Fruit fly (Drosophila melanogaster) whole organism, embryonic: ENCODE results near the gene witty.

Experiments used
- Bgb ChIP-seq: fragments of 200-800 bp; sonication (Bioruptor generic); IDR thresholded peaks from 2 replicates; pipeline ENCODE4 v1.3.6; 2022; ENCODE audit warnings: missing biosample characterization, missing genetic modification characterization; ENCODE audit not compliant: partially characterized antibody
- CG10431 ChIP-seq: fragments of 200-800 bp; sonication (Bioruptor generic); optimal IDR thresholded peaks from 3 replicates; lab custom pipeline; 2018; ENCODE audit warnings: missing biosample characterization, mild to moderate bottlenecking, missing genetic modification characterization
- CG10543 ChIP-seq: fragments of 200-800 bp; sonication (Bioruptor generic); optimal IDR thresholded peaks from 3 replicates; lab custom pipeline; 2017; ENCODE audit warnings: missing biosample characterization, mild to moderate bottlenecking, missing genetic modification characterization, moderate library complexity
- CG11398 ChIP-seq: fragments of 200-800 bp; sonication (Bioruptor generic); optimal IDR thresholded peaks from 2 replicates; lab custom pipeline; 2016; ENCODE audit warnings: missing biosample characterization, missing genetic modification characterization
- CG12219 ChIP-seq: fragments of 200-800 bp; sonication (Bioruptor generic); optimal IDR thresholded peaks from 3 replicates; lab custom pipeline; 2018; ENCODE audit warnings: missing biosample characterization, mild to moderate bottlenecking, missing genetic modification characterization
- CG1233 ChIP-seq: fragments of 200-800 bp; sonication (Bioruptor generic); optimal IDR thresholded peaks from 4 replicates; lab custom pipeline; 2018; ENCODE audit warnings: missing biosample characterization, mild to moderate bottlenecking, missing genetic modification characterization
- CG13775 ChIP-seq: fragments of 200-800 bp; sonication (Bioruptor generic); optimal IDR thresholded peaks from 3 replicates; lab custom pipeline; 2017; ENCODE audit warnings: missing biosample characterization, mild to moderate bottlenecking, missing genetic modification characterization
- CG14441 ChIP-seq: fragments of 200-800 bp; sonication (Bioruptor generic); IDR thresholded peaks from 2 replicates; pipeline ENCODE4 v1.3.6; 2022; ENCODE audit warnings: missing biosample characterization, missing genetic modification characterization
- CG16813 ChIP-seq: fragments of 200-800 bp; sonication (Bioruptor generic); IDR thresholded peaks from 3 replicates; pipeline ENCODE4 v1.3.6; 2022; ENCODE audit warnings: missing biosample characterization, missing genetic modification characterization; ENCODE audit not compliant: partially characterized antibody
- CG16863 ChIP-seq: fragments of 200-800 bp; sonication (Bioruptor generic); optimal IDR thresholded peaks from 3 replicates; lab custom pipeline; 2016; ENCODE audit warnings: missing biosample characterization, missing genetic modification characterization
- CG17328 ChIP-seq: fragments of 200-800 bp; sonication (Bioruptor generic); IDR thresholded peaks from 2 replicates; pipeline ENCODE4 v1.3.6; 2022; ENCODE audit warnings: missing biosample characterization, missing genetic modification characterization
- CG18764 ChIP-seq: fragments of 200-800 bp; sonication (Bioruptor generic); optimal IDR thresholded peaks from 3 replicates; lab custom pipeline; 2016; ENCODE audit warnings: missing biosample characterization, missing genetic modification characterization
- CG2116 ChIP-seq: fragments of 200-800 bp; sonication (Bioruptor generic); optimal IDR thresholded peaks from 3 replicates; lab custom pipeline; 2018; ENCODE audit warnings: missing biosample characterization, mild to moderate bottlenecking, missing genetic modification characterization
- CG2678 ChIP-seq: fragments of 200-800 bp; sonication (Bioruptor generic); optimal IDR thresholded peaks from 3 replicates; lab custom pipeline; 2019; ENCODE audit warnings: missing biosample characterization, mild to moderate bottlenecking, missing genetic modification characterization, moderate library complexity
- CG32772 ChIP-seq: fragments of 200-800 bp; sonication (Bioruptor generic); IDR thresholded peaks from 2 replicates; pipeline ENCODE4 v1.3.6; 2022; ENCODE audit warnings: missing biosample characterization, missing genetic modification characterization
- CG34224 ChIP-seq: fragments of 200-800 bp; sonication (Bioruptor generic); IDR thresholded peaks from 3 replicates; pipeline ENCODE4 v1.3.6; 2022; ENCODE audit warnings: missing biosample characterization, missing genetic modification characterization; ENCODE audit not compliant: partially characterized antibody
- CG6654 ChIP-seq: fragments of 200-800 bp; sonication (Bioruptor generic); optimal IDR thresholded peaks from 2 replicates; lab custom pipeline; 2017; ENCODE audit warnings: missing biosample characterization, mild to moderate bottlenecking, missing genetic modification characterization
- CG6791 ChIP-seq: fragments of 200-800 bp; sonication (Bioruptor generic); IDR thresholded peaks from 3 replicates; pipeline ENCODE4 v1.3.6; 2022; ENCODE audit warnings: missing biosample characterization, missing genetic modification characterization; ENCODE audit not compliant: partially characterized antibody
- CG7372 ChIP-seq: fragments of 200-800 bp; sonication (Bioruptor generic); IDR thresholded peaks from 2 replicates; pipeline ENCODE4 v1.3.6; 2022; ENCODE audit warnings: missing biosample characterization, missing genetic modification characterization
- CrebB ChIP-seq: fragments of 200-800 bp; sonication (Bioruptor generic); optimal IDR thresholded peaks from 3 replicates; lab custom pipeline; 2018; ENCODE audit warnings: missing biosample characterization, mild to moderate bottlenecking, missing genetic modification characterization
- Doc2 ChIP-seq: fragments of 200-800 bp; sonication (Bioruptor generic); IDR thresholded peaks from 2 replicates; pipeline ENCODE4 v1.3.6; 2022; ENCODE audit warnings: missing biosample characterization, missing genetic modification characterization
- E2f2 ChIP-seq: fragments of 200-800 bp; sonication (Bioruptor generic); IDR thresholded peaks from 2 replicates; pipeline ENCODE4 v1.3.6; 2022; ENCODE audit warnings: missing biosample characterization, missing genetic modification characterization
- GATAe ChIP-seq: fragments of 200-800 bp; sonication (Bioruptor generic); conservative IDR thresholded peaks from 2 replicates; pipeline ENCODE4 v1.3.6; 2022; ENCODE audit warnings: missing biosample characterization, missing genetic modification characterization
- HLH3B ChIP-seq: fragments of 200-800 bp; sonication (Bioruptor generic); IDR thresholded peaks from 2 replicates; pipeline ENCODE4 v1.3.6; 2022; ENCODE audit warnings: missing biosample characterization, missing genetic modification characterization
- HLH4C ChIP-seq: fragments of 200-800 bp; sonication (Bioruptor generic); IDR thresholded peaks from 3 replicates; pipeline ENCODE4 v1.3.6; 2022; ENCODE audit warnings: missing biosample characterization, missing genetic modification characterization; ENCODE audit not compliant: partially characterized antibody
- HLH54F ChIP-seq: fragments of 200-800 bp; sonication (Bioruptor generic); optimal IDR thresholded peaks from 3 replicates; lab custom pipeline; 2016; ENCODE audit warnings: missing biosample characterization, missing genetic modification characterization
- Hey ChIP-seq: fragments of 200-800 bp; sonication (Bioruptor generic); optimal IDR thresholded peaks from 3 replicates; lab custom pipeline; 2018; ENCODE audit warnings: missing biosample characterization, mild to moderate bottlenecking, missing genetic modification characterization
- MESR4 ChIP-seq: fragments of 200-800 bp; sonication (Bioruptor generic); optimal IDR thresholded peaks from 2 replicates; lab custom pipeline; 2018; ENCODE audit warnings: missing biosample characterization, mild to moderate bottlenecking, missing genetic modification characterization, moderate library complexity
- Med ChIP-seq: fragments of 200-800 bp; sonication (Bioruptor generic); peaks from one replicate; lab custom pipeline; 2016; ENCODE audit warnings: missing biosample characterization, missing genetic modification characterization, mild to moderate bottlenecking, inconsistent platforms, moderate library complexity
- Meics ChIP-seq: fragments of 200-800 bp; sonication (Bioruptor generic); optimal IDR thresholded peaks from 2 replicates; lab custom pipeline; 2017; ENCODE audit warnings: missing biosample characterization, mild to moderate bottlenecking, missing genetic modification characterization
- Nf-YC ChIP-seq: fragments of 200-800 bp; optimal IDR thresholded peaks from 3 replicates; lab custom pipeline; 2019; ENCODE audit warnings: missing biosample characterization, mild to moderate bottlenecking, missing genetic modification characterization, moderate library complexity
- Opbp ChIP-seq: fragments of 200-800 bp; sonication (Bioruptor generic); IDR thresholded peaks from 3 replicates; pipeline ENCODE4 v1.3.6; 2022; ENCODE audit warnings: missing biosample characterization, missing genetic modification characterization; ENCODE audit not compliant: partially characterized antibody
- Side ChIP-seq: fragments of 200-800 bp; sonication (Bioruptor generic); optimal IDR thresholded peaks from 2 replicates; lab custom pipeline; 2016; ENCODE audit warnings: missing biosample characterization, missing genetic modification characterization
- Sin3A ChIP-seq: fragments of >200 bp; optimal IDR thresholded peaks from 2 replicates; lab custom pipeline; 2018
- Vsx1 ChIP-seq: fragments of 200-800 bp; sonication (Bioruptor generic); optimal IDR thresholded peaks from 2 replicates; lab custom pipeline; 2017; ENCODE audit warnings: missing biosample characterization, mild to moderate bottlenecking, missing genetic modification characterization, missing genetic modification reagents
- ato ChIP-seq: fragments of 200-800 bp; sonication (Bioruptor generic); IDR thresholded peaks from 2 replicates; pipeline ENCODE4 v1.3.6; 2022; ENCODE audit warnings: missing biosample characterization, missing genetic modification characterization; ENCODE audit not compliant: partially characterized antibody
- cwo ChIP-seq: fragments of 200-800 bp; sonication (Bioruptor generic); optimal IDR thresholded peaks from 3 replicates; lab custom pipeline; 2017; ENCODE audit warnings: missing biosample characterization, missing genetic modification characterization, mild to moderate bottlenecking, moderate library complexity, missing genetic modification reagents
- gcm ChIP-seq: fragments of 200-800 bp; sonication (Bioruptor generic); optimal IDR thresholded peaks from 2 replicates; lab custom pipeline; 2019; ENCODE audit warnings: missing biosample characterization, mild to moderate bottlenecking, missing genetic modification characterization, moderate library complexity
- gem ChIP-seq: fragments of 200-800 bp; sonication (Bioruptor generic); optimal IDR thresholded peaks from 2 replicates; lab custom pipeline; 2019; ENCODE audit warnings: missing biosample characterization, mild to moderate bottlenecking, missing genetic modification characterization, moderate library complexity
- inv ChIP-seq: fragments of 200-800 bp; sonication (Bioruptor generic); IDR thresholded peaks from 2 replicates; pipeline ENCODE4 v1.3.6; 2022; ENCODE audit warnings: missing biosample characterization, missing genetic modification characterization; ENCODE audit not compliant: partially characterized antibody
- ken ChIP-seq: fragments of 200-800 bp; sonication (Bioruptor generic); IDR thresholded peaks from 3 replicates; pipeline ENCODE4 v1.3.6; 2022; ENCODE audit warnings: missing biosample characterization, missing genetic modification characterization
- knrl ChIP-seq: fragments of 200-800 bp; sonication (Bioruptor generic); IDR thresholded peaks from 3 replicates; pipeline ENCODE4 v1.3.6; 2022; ENCODE audit warnings: missing biosample characterization, missing genetic modification characterization; ENCODE audit not compliant: partially characterized antibody
- pfk ChIP-seq: fragments of 200-800 bp; sonication (Bioruptor generic); optimal IDR thresholded peaks from 2 replicates; lab custom pipeline; 2018; ENCODE audit warnings: missing biosample characterization, mild to moderate bottlenecking, missing genetic modification characterization, moderate library complexity
- ranshi ChIP-seq: fragments of 200-800 bp; sonication (Bioruptor generic); IDR thresholded peaks from 2 replicates; pipeline ENCODE4 v1.3.6; 2022; ENCODE audit warnings: missing biosample characterization, missing genetic modification characterization
- repo ChIP-seq: fragments of 200-800 bp; sonication (Bioruptor generic); optimal IDR thresholded peaks from 2 replicates; lab custom pipeline; 2016; ENCODE audit warnings: missing biosample characterization, missing genetic modification characterization
- schlank ChIP-seq: fragments of 200-800 bp; sonication (Bioruptor generic); optimal IDR thresholded peaks from 2 replicates; lab custom pipeline; 2018; ENCODE audit warnings: missing biosample characterization, mild to moderate bottlenecking, missing genetic modification characterization
- tx ChIP-seq: fragments of 200-800 bp; sonication (Bioruptor generic); optimal IDR thresholded peaks from 2 replicates; lab custom pipeline; 2016; ENCODE audit warnings: missing biosample characterization, missing genetic modification characterization
- vvl ChIP-seq: fragments of 200-800 bp; sonication (Bioruptor generic); IDR thresholded peaks from 2 replicates; pipeline ENCODE4 v1.3.6; 2022; ENCODE audit warnings: missing biosample characterization, missing genetic modification characterization
- zen ChIP-seq: fragments of 200-800 bp; sonication (Bioruptor generic); optimal IDR thresholded peaks from 3 replicates; lab custom pipeline; 2018; ENCODE audit warnings: missing biosample characterization, mild to moderate bottlenecking, missing genetic modification characterization, moderate library complexity

witty gene

DNA sequence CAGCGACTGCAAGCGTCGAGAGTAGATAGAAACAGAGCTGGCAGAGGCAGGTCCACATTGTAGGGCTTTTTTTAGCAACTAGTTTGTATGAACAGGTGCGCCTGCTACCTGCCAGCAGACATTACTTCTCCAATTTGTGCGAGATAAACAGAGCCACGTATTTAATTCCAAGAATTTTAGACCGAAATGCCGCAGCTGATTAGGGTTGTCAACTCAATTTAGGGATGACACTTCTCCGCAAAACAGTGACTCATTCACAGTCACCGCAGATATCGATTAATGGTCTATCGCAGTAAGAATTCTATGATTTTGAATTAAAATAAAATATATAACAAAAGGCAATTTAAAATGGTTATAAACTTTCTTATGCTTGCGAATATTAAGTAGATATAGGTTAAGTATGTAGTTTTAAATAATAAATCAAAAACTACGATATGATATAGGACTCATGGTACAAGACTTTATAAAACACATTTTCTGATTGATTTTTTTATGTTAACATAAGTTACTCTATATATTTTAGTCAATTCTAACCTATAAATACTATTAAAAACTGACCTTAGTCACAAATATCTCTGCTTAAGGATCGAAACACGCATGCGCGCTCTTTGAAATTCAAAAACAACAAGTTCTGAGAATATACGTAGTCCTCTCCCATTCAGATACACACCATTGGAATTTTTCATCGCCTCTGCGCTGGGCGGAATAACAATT lies 35.2 kb upstream of the witty start, which contains the start of the genes wol and Scgalpha (continued):
- TF ChIP-seq CG11398 (GFP tag; lab: Kevin White, UChicago) (no peak), Doc2 (GFP tag; lab: Robert Waterston, UW) (no peak), CG17328 (no peak), Med (GFP tag; lab: Kevin White, UChicago) (peak; percentile 40), CG13775 (GFP tag; lab: Kevin White, UChicago) (peak; percentile 15), Sin3A (lab: Kevin White, UChicago) (no peak), tx (GFP tag; lab: Kevin White, UChicago) (no peak), ranshi (GFP tag; lab: Robert Waterston, UW) (no peak), CG7372 (GFP tag; lab: Robert Waterston, UW) (no peak), vvl (GFP tag; lab: Robert Waterston, UW) (peak; percentile 25; the same call in 1 of the 2 replicates), inv (peak; percentile 51), Side (GFP tag; lab: Kevin White, UChicago) (no peak), cwo (GFP tag; lab: Kevin White, UChicago) (no peak), GATAe (GFP tag; lab: Robert Waterston, UW) (peak; percentile 71), CG10543 (GFP tag; lab: Kevin White, UChicago) (peak; percentile 16), CG34224 (GFP tag; lab: Robert Waterston, UW) (peak; percentile 69; the same call in 2 of the 3 replicates), CG6791 (peak; percentile 50; the same call in 2 of the 3 replicates), knrl (GFP tag; lab: Robert Waterston, UW) (peak; percentile 53; the same call in 2 of the 3 replicates), Vsx1 (GFP tag; lab: Kevin White, UChicago) (no peak), ato (GFP tag; lab: Robert Waterston, UW) (peak; percentile 9; the same call in 1 of the 2 replicates), gcm (no peak), Opbp (GFP tag; lab: Robert Waterston, UW) (peak; percentile 76), CrebB (no peak), gem (no peak), CG16863 (GFP tag; lab: Kevin White, UChicago) (no peak), Nf-YC (tag; lab: Kevin White, UChicago) (peak; percentile 12), CG18764 (GFP tag; lab: Kevin White, UChicago) (no peak), CG12219 (GFP tag; lab: Kevin White, UChicago) (no peak), Bgb (GFP tag; lab: Robert Waterston, UW) (peak; percentile 74), CG2116 (peak; percentile 57), E2f2 (GFP tag; lab: Robert Waterston, UW) (peak; percentile 73), HLH4C (GFP tag; lab: Robert Waterston, UW) (peak; percentile 69), CG1233 (GFP tag; lab: Kevin White, UChicago) (no peak), CG14441 (GFP tag; lab: Robert Waterston, UW) (no peak), ken (GFP tag; lab: Robert Waterston, UW) (no peak), zen (peak; percentile 30), CG16813 (GFP tag; lab: Robert Waterston, UW) (peak; percentile 65), Meics (no peak), MESR4 (GFP tag; lab: Kevin White, UChicago) (peak; percentile 66), CG6654 (GFP tag; lab: Kevin White, UChicago) (no peak), CG2678 (tag; lab: Kevin White, UChicago) (no peak), HLH54F (GFP tag; lab: Kevin White, UChicago) (no peak), CG32772 (GFP tag; lab: Robert Waterston, UW) (no peak), CG10431 (GFP tag; lab: Kevin White, UChicago) (no peak), Hey (tag; lab: Kevin White, UChicago) (no peak), HLH3B (no peak), repo (GFP tag; lab: Kevin White, UChicago) (no peak), pfk (no peak), schlank (tag; lab: Kevin White, UChicago) (no peak)
